Fruit fly (Drosophila melanogaster): ENCODE results near the gene Seipin.

dm6 chrX:2636825-2637535, 17.4 kb downstream of the Seipin start:
- TF ChIP-seq CG7368 (GFP tag; optimal IDR thresholded peaks at IDR 0.05) (no peak), fd85E (GFP tag; optimal IDR thresholded peaks at IDR 0.05) (no peak), dsx (GFP tag; optimal IDR thresholded peaks at IDR 0.05; ENCODE audit: poor library complexity, severe bottlenecking) (no peak), lz (GFP tag; optimal IDR thresholded peaks at IDR 0.05) (no peak), Eip75B (GFP tag; optimal IDR thresholded peaks at IDR 0.05) (no peak)

Data from whole organism, prepupa.